Fruit fly (Drosophila melanogaster): Measurements from ENCODE around the gene Phlpp.

Gene Phlpp

dm6 chr2L:19045111-19045560 is 13.8 kb upstream of the Phlpp start, which contains the start of the genes Ttc19 and Acn (continued):
- TF ChIP-seq gsb (GFP tag; IDR thresholded peaks at IDR 0.05) (peak; percentile 44; the same call in 1 of the 2 replicates), Ada2b (GFP tag; IDR thresholded peaks at IDR 0.05) (peak; percentile 75), CG8765 (GFP tag; IDR thresholded peaks at IDR 0.05) (peak; percentile 82), Nf-YC (tag; optimal IDR thresholded peaks at IDR 0.05) (peak; percentile 71), PHDP (tag; optimal IDR thresholded peaks at IDR 0.05) (peak; percentile 77), Elba2 (GFP tag; optimal IDR thresholded peaks at IDR 0.05) (peak; percentile 50), CG11695 (GFP tag; IDR thresholded peaks at IDR 0.05) (peak; percentile 53; the same call in 1 of the 3 replicates), CG14441 (GFP tag; IDR thresholded peaks at IDR 0.05) (peak; percentile 82), E2f2 (GFP tag; IDR thresholded peaks at IDR 0.05) (peak; percentile 71), tap (tag; optimal IDR thresholded peaks at IDR 0.05) (peak; percentile 63), CG2116 (GFP tag; optimal IDR thresholded peaks at IDR 0.05) (peak; percentile 99), az2 (GFP tag; optimal IDR thresholded peaks at IDR 0.05) (peak; percentile 82), lov (optimal IDR thresholded peaks at IDR 0.05) (no peak), lov (GFP tag; IDR thresholded peaks at IDR 0.05) (peak; percentile 71; the same call in 2 of the 3 replicates), CG31224 (GFP tag; IDR thresholded peaks at IDR 0.05) (peak; percentile 82), CG6175 (GFP tag; IDR thresholded peaks at IDR 0.05) (peak; percentile 61; the same call in 1 of the 3 replicates), CG10274 (GFP tag; optimal IDR thresholded peaks at IDR 0.05) (no peak), pan (optimal IDR thresholded peaks at IDR 0.05) (no peak), pan (GFP tag; optimal IDR thresholded peaks at IDR 0.05 in 1 of 2, IDR thresholded peaks at IDR 0.05 in 1 of 2) (peak in 1 of 2 experiments; percentile 87), Neu2 (GFP tag; optimal IDR thresholded peaks at IDR 0.05; ENCODE audit: borderline replicate concordance) (peak; percentile 78), corto (GFP tag; optimal IDR thresholded peaks at IDR 0.05) (no peak), CG33213 (GFP tag; optimal IDR thresholded peaks at IDR 0.05) (peak; percentile 88), gsb-n (tag; optimal IDR thresholded peaks at IDR 0.05) (no peak), CG6654 (GFP tag; optimal IDR thresholded peaks at IDR 0.05) (no peak), sisA (GFP tag; IDR thresholded peaks at IDR 0.05) (peak; percentile 84), usp (GFP tag; optimal IDR thresholded peaks at IDR 0.05) (no peak), ash1 (GFP tag; optimal IDR thresholded peaks at IDR 0.05) (no peak), cwo (GFP tag; optimal IDR thresholded peaks at IDR 0.05) (peak; percentile 59), Side (GFP tag; optimal IDR thresholded peaks at IDR 0.05) (peak; percentile 90), repo (GFP tag; optimal IDR thresholded peaks at IDR 0.05) (peak; percentile 84), CG3281 (GFP tag; optimal IDR thresholded peaks at IDR 0.05) (peak; percentile 76), CG2120 (GFP tag; optimal IDR thresholded peaks at IDR 0.05) (peak; percentile 93), CG13775 (GFP tag; optimal IDR thresholded peaks at IDR 0.05) (peak; percentile 91), YL-1 (GFP tag; optimal IDR thresholded peaks at IDR 0.05) (peak; percentile 91), wdn (GFP tag; IDR thresholded peaks at IDR 0.05) (peak; percentile 83), jigr1 (GFP tag; IDR thresholded peaks at IDR 0.05) (no peak), CG9876 (GFP tag; optimal IDR thresholded peaks at IDR 0.05) (peak; percentile 83), ken (GFP tag; IDR thresholded peaks at IDR 0.05) (peak; percentile 86), tio (GFP tag; optimal IDR thresholded peaks at IDR 0.05) (no peak), CG10321 (GFP tag; IDR thresholded peaks at IDR 0.05) (no peak), BEAF-32 (GFP tag; optimal IDR thresholded peaks at IDR 0.05) (peak; percentile 97), kay (GFP tag; optimal IDR thresholded peaks at IDR 0.05) (peak; percentile 55), CG15601 (tag; optimal IDR thresholded peaks at IDR 0.05) (peak; percentile 77), pb (GFP tag; optimal IDR thresholded peaks at IDR 0.05) (peak; percentile 78), CG17912 (GFP tag; optimal IDR thresholded peaks at IDR 0.05) (peak; percentile 59), CG13287 (GFP tag; IDR thresholded peaks at IDR 0.05; ENCODE audit: partially characterized antibody) (peak; percentile 95), CG10979 (tag; optimal IDR thresholded peaks at IDR 0.05) (peak; percentile 77), tx (GFP tag; optimal IDR thresholded peaks at IDR 0.05) (peak; percentile 86), pita (GFP tag; optimal IDR thresholded peaks at IDR 0.05) (no peak), CG12071 (GFP tag; optimal IDR thresholded peaks at IDR 0.05) (no peak), fd64A (GFP tag; optimal IDR thresholded peaks at IDR 0.05) (no peak), hbn (GFP tag; IDR thresholded peaks at IDR 0.05; ENCODE audit: partially characterized antibody) (peak; percentile 94)

Data from whole organism, embryonic.